Worm (Caenorhabditis elegans) whole organism, mixed stage, embryonic: ENCODE results near the gene F10C1.23.

Experiments used
- M03D4.4 ChIP-seq: sonication (generic microtip); optimal IDR thresholded peaks from 2 replicates; lab custom pipeline; 2017; ENCODE audit warnings: mild to moderate bottlenecking, missing genetic modification characterization, missing compliant biosample characterization
- ceh-39 ChIP-seq: fragments of 150-350 bp; optimal IDR thresholded peaks from 2 replicates; lab custom pipeline; 2014; ENCODE audit warnings: missing biosample characterization, missing genetic modification characterization
- ceh-43 ChIP-seq: fragments of 200-800 bp; sonication (Bioruptor generic); optimal IDR thresholded peaks from 2 replicates; lab custom pipeline; 2018; ENCODE audit warnings: mild to moderate bottlenecking, missing genetic modification characterization, moderate library complexity, missing compliant biosample characterization
- ceh-83 ChIP-seq: fragments of 200-800 bp; sonication (Bioruptor generic); optimal IDR thresholded peaks from 2 replicates; lab custom pipeline; 2018; ENCODE audit warnings: mild to moderate bottlenecking, missing genetic modification characterization, missing compliant biosample characterization
- cnd-1 ChIP-seq: fragments of 200-800 bp; sonication (Bioruptor generic); optimal IDR thresholded peaks from 2 replicates; lab custom pipeline; 2018; ENCODE audit warnings: mild to moderate bottlenecking, missing genetic modification characterization, missing compliant biosample characterization
- drap-1 ChIP-seq: fragments of 200-800 bp; sonication (Bioruptor generic); optimal IDR thresholded peaks from 3 replicates; lab custom pipeline; 2018; ENCODE audit warnings: mild to moderate bottlenecking, missing genetic modification characterization, missing compliant biosample characterization
- elt-1 ChIP-seq: sonication (generic microtip); optimal IDR thresholded peaks from 2 replicates; lab custom pipeline; 2017; ENCODE audit warnings: missing genetic modification characterization, mild to moderate bottlenecking, missing compliant biosample characterization, antibody characterized with exemption, moderate library complexity, borderline replicate concordance; ENCODE audit not compliant: insufficient read depth
- elt-3 ChIP-seq: fragments of 150-350 bp; optimal IDR thresholded peaks from 2 replicates; lab custom pipeline; 2014; ENCODE audit warnings: missing biosample characterization, missing genetic modification characterization
- flh-1 ChIP-seq: fragments of 200-800 bp; sonication (Bioruptor generic); optimal IDR thresholded peaks from 2 replicates; lab custom pipeline; 2018; ENCODE audit warnings: mild to moderate bottlenecking, missing genetic modification characterization, moderate library complexity, missing compliant biosample characterization
- ham-2 ChIP-seq: fragments of 200-800 bp; sonication (Bioruptor generic); optimal IDR thresholded peaks from 2 replicates; lab custom pipeline; 2018; ENCODE audit warnings: mild to moderate bottlenecking, missing genetic modification characterization, missing compliant biosample characterization
- hlh-1 ChIP-seq: fragments of 150-350 bp; optimal IDR thresholded peaks from 2 replicates; lab custom pipeline; 2014; ENCODE audit warnings: missing biosample characterization, missing genetic modification reagents, missing genetic modification characterization
- lin-13 ChIP-seq: fragments of 150-350 bp; optimal IDR thresholded peaks from 2 replicates; lab custom pipeline; 2014; ENCODE audit warnings: missing biosample characterization, missing genetic modification characterization
- lsy-2 ChIP-seq: fragments of 150-350 bp; optimal IDR thresholded peaks from 2 replicates; lab custom pipeline; 2014; ENCODE audit warnings: missing biosample characterization, missing genetic modification characterization
- mab-5 ChIP-seq: fragments of 150-350 bp; optimal IDR thresholded peaks from 2 replicates; lab custom pipeline; 2014; ENCODE audit warnings: missing biosample characterization, missing genetic modification characterization
- mep-1 ChIP-seq: fragments of 150-350 bp; optimal IDR thresholded peaks from 2 replicates; lab custom pipeline; 2017; ENCODE audit warnings: missing biosample characterization, missing genetic modification reagents, missing genetic modification characterization, inconsistent platforms
- mls-2 ChIP-seq: sonication (generic microtip); optimal IDR thresholded peaks from 2 replicates; lab custom pipeline; 2016; ENCODE audit warnings: mild to moderate bottlenecking, missing genetic modification characterization, moderate library complexity, missing compliant biosample characterization
- nhr-12 ChIP-seq: fragments of 150-350 bp; optimal IDR thresholded peaks from 2 replicates; lab custom pipeline; 2014; ENCODE audit warnings: missing biosample characterization, missing genetic modification characterization
- nhr-2 ChIP-seq: fragments of 150-350 bp; optimal IDR thresholded peaks from 2 replicates; lab custom pipeline; 2014; ENCODE audit warnings: missing biosample characterization, missing genetic modification characterization
- nhr-237 ChIP-seq: fragments of 150-350 bp; optimal IDR thresholded peaks from 2 replicates; lab custom pipeline; 2014; ENCODE audit warnings: missing biosample characterization, missing genetic modification characterization
- nhr-28 ChIP-seq: fragments of 150-350 bp; optimal IDR thresholded peaks from 2 replicates; lab custom pipeline; 2014; ENCODE audit warnings: missing biosample characterization, missing genetic modification characterization
- nhr-76 ChIP-seq: sonication (generic microtip); optimal IDR thresholded peaks from 2 replicates; lab custom pipeline; 2017; ENCODE audit warnings: missing biosample characterization, missing genetic modification characterization
- pha-4 ChIP-seq: fragments of 150-350 bp; optimal IDR thresholded peaks from 2 replicates; lab custom pipeline; 2018; ENCODE audit warnings: missing biosample characterization, missing genetic modification reagents, missing genetic modification characterization
- sem-2 ChIP-seq: fragments of 200-800 bp; sonication (Bioruptor generic); optimal IDR thresholded peaks from 2 replicates; lab custom pipeline; 2018; ENCODE audit warnings: mild to moderate bottlenecking, missing genetic modification characterization, missing compliant biosample characterization
- snpc-4 ChIP-seq: fragments of 150-350 bp; optimal IDR thresholded peaks from 2 replicates; lab custom pipeline; 2014; ENCODE audit warnings: missing biosample characterization, missing genetic modification characterization
- tbx-8 ChIP-seq: fragments of 200-800 bp; sonication (Bioruptor generic); optimal IDR thresholded peaks from 2 replicates; lab custom pipeline; 2018; ENCODE audit warnings: mild to moderate bottlenecking, missing genetic modification characterization, moderate library complexity, missing compliant biosample characterization
- unc-120 ChIP-seq: sonication (generic microtip); optimal IDR thresholded peaks from 2 replicates; lab custom pipeline; 2017; ENCODE audit warnings: missing genetic modification characterization, missing compliant biosample characterization; ENCODE audit not compliant: poor library complexity, severe bottlenecking
- unc-39 ChIP-seq: fragments of 150-350 bp; optimal IDR thresholded peaks from 2 replicates; lab custom pipeline; 2014; ENCODE audit warnings: missing biosample characterization, missing genetic modification characterization
- unc-62 ChIP-seq: fragments of 150-350 bp; optimal IDR thresholded peaks from 2 replicates; lab custom pipeline; 2014; ENCODE audit warnings: missing biosample characterization, missing genetic modification reagents, missing genetic modification characterization
- zip-8 ChIP-seq: fragments of 150-350 bp; optimal IDR thresholded peaks from 2 replicates; lab custom pipeline; 2014; ENCODE audit warnings: missing biosample characterization, missing genetic modification characterization
- ztf-11 ChIP-seq: fragments of 150-350 bp; optimal IDR thresholded peaks from 2 replicates; lab custom pipeline; 2014; ENCODE audit warnings: missing biosample characterization, missing genetic modification characterization

F10C1.23 gene

DNA sequence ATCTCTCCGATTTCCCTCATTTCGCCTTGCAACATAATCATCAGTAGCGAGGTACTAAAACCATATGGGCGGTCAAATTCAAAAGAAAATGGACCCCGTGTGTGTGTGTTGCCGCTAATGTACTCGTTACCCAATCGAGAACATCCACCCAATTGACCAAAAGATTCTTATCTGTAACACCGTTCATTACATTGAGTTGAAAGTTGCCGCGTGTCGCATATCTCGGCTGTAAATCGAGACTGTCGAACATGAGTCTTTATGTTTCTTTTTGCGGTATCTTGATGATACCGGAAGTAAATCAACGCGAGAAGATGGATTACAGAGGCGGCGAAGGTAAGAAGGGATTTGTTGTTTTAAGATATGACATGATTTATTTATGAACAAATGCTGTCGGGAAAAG, 22.1 kb upstream of the F10C1.23 start:
- no peak for TF ChIP-seq elt-3 (tag; lab: Kevin White, UChicago)
- TF ChIP-seq elt-1 = peak; percentile 61
- no peak for TF ChIP-seq flh-1 (GFP tag; lab: Kevin White, UChicago)
- no peak for TF ChIP-seq ceh-83 (GFP tag; lab: Kevin White, UChicago)
- TF ChIP-seq nhr-2 = peak; percentile 78
- TF ChIP-seq nhr-76 (tag; lab: Kevin White, UChicago) = no peak
- no peak for TF ChIP-seq unc-120 (tag; lab: Kevin White, UChicago)
- no peak for TF ChIP-seq sem-2 (GFP tag; lab: Kevin White, UChicago)

DNA sequence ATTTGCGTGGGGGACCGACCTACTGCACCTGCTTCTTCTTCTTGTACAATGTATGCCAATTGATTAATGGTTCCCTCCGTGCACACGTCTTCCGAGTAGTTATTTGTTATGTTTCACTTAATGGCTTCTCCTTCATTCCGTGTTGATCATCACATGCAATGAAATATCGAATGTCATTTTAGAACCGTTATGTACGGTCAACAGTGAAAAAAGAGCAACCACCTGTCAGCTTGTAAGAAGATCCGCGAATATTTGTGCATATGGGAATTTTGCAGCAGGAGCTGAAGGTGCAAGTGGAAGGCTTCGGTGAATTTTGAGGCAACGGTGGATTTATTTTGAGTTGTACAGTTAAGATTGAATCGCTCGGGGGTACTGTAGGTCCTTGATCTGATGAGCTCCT, 21.2 kb upstream of the F10C1.23 start:
- TF ChIP-seq lin-13 (tag; lab: Kevin White, UChicago) (no peak), drap-1 (GFP tag; lab: Kevin White, UChicago) (no peak), ceh-43 (GFP tag; lab: Kevin White, UChicago) (no peak), ceh-83 (GFP tag; lab: Kevin White, UChicago) (no peak), mls-2 (tag; lab: Kevin White, UChicago) (no peak), ztf-11 (tag; lab: Kevin White, UChicago) (no peak), lsy-2 (no peak), pha-4 (tag; lab: Kevin White, UChicago) (no peak), nhr-237 (tag; lab: Kevin White, UChicago) (no peak), elt-3 (tag; lab: Kevin White, UChicago) (no peak), flh-1 (GFP tag; lab: Kevin White, UChicago) (no peak), hlh-1 (tag; lab: Kevin White, UChicago) (no peak), sem-2 (GFP tag; lab: Kevin White, UChicago) (no peak), cnd-1 (no peak), unc-62 (GFP tag; lab: Kevin White, UChicago) (no peak), nhr-28 (tag; lab: Kevin White, UChicago) (no peak), ham-2 (GFP tag; lab: Kevin White, UChicago) (no peak), elt-1 (no peak)

DNA sequence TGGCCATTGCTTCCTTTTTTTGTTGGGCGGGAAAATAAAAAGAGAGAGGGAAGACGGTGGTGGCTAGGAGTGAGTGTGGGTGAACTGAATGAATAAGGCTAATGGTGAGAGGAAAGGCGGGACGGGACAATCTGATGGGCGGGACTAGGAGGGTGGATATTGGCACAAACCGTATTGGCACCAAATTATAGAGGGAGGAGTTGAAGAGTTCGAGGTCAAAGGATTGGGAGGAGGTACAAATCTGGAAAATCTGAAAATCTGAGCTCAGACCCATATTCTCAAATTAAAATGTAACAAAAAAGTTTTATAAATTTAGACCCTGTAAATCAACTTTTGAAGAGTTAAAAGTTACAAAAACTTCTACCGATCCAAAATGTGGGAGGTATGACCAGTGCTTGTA, 19.0 kb upstream of the F10C1.23 start, which contains the start of gene hlh-14:
Gene hlh-14 (minus strand): TSS at position 101 of the 400 bp plus-strand sequence.
- TF ChIP-seq unc-39 (tag; lab: Kevin White, UChicago) = no peak
- no peak for TF ChIP-seq hlh-1 (tag; lab: Kevin White, UChicago)
- TF ChIP-seq nhr-76 (tag; lab: Kevin White, UChicago) = no peak
- no peak for TF ChIP-seq nhr-12 (tag; lab: Kevin White, UChicago)
- TF ChIP-seq M03D4.4 (tag; lab: Kevin White, UChicago) = no peak
- no peak for TF ChIP-seq nhr-237 (tag; lab: Kevin White, UChicago)
- TF ChIP-seq mep-1 = no peak
- TF ChIP-seq tbx-8 (GFP tag; lab: Kevin White, UChicago) = no peak
- no peak for TF ChIP-seq lsy-2
- TF ChIP-seq, all 35 proteins: peak for 0

DNA sequence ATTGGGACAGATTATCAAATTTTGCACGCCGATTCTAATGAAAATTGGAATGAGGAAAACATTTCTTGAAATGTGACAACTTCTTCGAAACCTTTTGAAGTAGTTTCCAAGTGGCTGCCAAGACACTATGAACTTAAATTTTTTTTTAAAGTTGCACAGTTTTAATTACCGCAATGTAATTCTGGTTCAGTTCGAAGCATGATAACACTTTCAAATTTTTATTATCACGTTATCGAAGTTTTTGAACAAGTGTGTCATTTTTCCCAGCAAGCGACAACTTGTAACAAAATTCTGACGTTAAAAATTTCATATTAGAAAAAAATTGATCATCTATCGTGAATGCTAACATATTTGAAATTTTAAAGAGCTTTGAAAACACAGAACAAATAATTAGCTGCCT, 15.1 kb upstream of the F10C1.23 start:
- TF ChIP-seq drap-1 (GFP tag; lab: Kevin White, UChicago) = no peak

DNA sequence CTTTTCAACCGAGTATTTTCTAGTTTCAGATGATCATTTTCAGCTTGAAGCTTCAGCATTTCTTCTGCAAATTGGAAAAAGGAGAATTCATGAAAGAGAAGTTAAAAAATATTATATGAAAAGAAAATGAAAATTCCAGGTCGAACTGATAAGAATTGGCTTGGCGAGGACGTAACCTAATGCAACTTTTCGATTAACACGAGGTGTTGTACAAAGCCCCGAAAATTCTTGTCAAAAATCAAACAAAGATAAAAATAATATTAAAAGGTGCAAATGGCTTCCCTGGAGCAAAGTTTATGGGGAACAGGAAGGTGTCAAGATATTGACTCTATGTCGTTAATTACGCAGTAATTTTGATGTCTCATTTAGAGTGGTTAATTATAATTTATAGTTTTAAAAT, 13.5 kb upstream of the F10C1.23 start:
- TF ChIP-seq unc-120 (tag; lab: Kevin White, UChicago) = no peak
- TF ChIP-seq mep-1 = no peak
- TF ChIP-seq unc-62 (GFP tag; lab: Kevin White, UChicago) = no peak
- no peak for TF ChIP-seq elt-1
- TF ChIP-seq tbx-8 (GFP tag; lab: Kevin White, UChicago) = no peak
- no peak for TF ChIP-seq elt-3 (tag; lab: Kevin White, UChicago)
- TF ChIP-seq mab-5 (tag; lab: Kevin White, UChicago) = no peak
- no peak for TF ChIP-seq nhr-237 (tag; lab: Kevin White, UChicago)
- TF ChIP-seq sem-2 (GFP tag; lab: Kevin White, UChicago) = no peak
- TF ChIP-seq ztf-11 (tag; lab: Kevin White, UChicago) = no peak
- TF ChIP-seq cnd-1 = no peak

DNA sequence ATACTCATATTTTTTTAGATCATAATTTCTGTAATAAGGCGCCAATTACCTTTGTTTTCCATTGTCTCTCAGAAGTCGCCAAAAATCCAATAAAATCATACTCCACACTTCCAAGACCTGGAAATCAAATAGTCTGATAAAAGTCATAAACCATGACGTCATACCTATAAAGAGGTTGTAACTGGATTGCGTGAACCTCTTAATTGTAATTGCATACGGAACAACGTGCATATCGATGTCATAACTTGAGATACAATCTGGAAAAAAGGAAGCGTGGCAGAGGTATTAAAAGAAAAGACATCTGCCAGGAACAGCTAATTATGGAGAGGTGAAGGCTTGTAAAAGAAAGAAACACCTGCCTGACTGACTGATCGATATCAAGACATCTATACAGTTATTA, 12.8 kb upstream of the F10C1.23 start, which contains the start of gene F10C1.9:
Gene F10C1.9 (minus strand): TSS at position 197 of the 400 bp plus-strand sequence.
- TF ChIP-seq nhr-2 (peak; percentile 88), ceh-39 (tag; lab: Kevin White, UChicago) (no peak), mep-1 (no peak), snpc-4 (tag; lab: Kevin White, UChicago) (no peak), zip-8 (peak; percentile 95)
